Worm (Caenorhabditis elegans) whole organism, L4 larva: ENCODE data around the gene dna-2.

Experiments
- ama-1 ChIP-seq: fragments of 150-350 bp; optimal IDR thresholded peaks from 2 replicates; lab custom pipeline; 2014; ENCODE audit warnings: inconsistent platforms, mixed read lengths
- fkh-10 ChIP-seq: fragments of 150-350 bp; optimal IDR thresholded peaks from 2 replicates; lab custom pipeline; 2014; ENCODE audit warnings: missing biosample characterization, missing genetic modification reagents, missing genetic modification characterization

ce11 chrII:11830601-11831000 lies 52.4 kb downstream of the dna-2 start:
- TF ChIP-seq fkh-10 (GFP tag; lab: Kevin White, UChicago) (no peak), ama-1 (lab: Kevin White, UChicago) (no peak)
